Worm (Caenorhabditis elegans): ENCODE results near the gene C15B12.1.

ce11 chrX:6437545-6437944 lies 39.1 kb upstream of the C15B12.1 start, which contains the start of gene K10C2.8:
- TF ChIP-seq him-1 (tag; optimal IDR thresholded peaks at IDR 0.05) (no peak), dao-5 (tag; optimal IDR thresholded peaks at IDR 0.05) (no peak)

Measured in whole organism, L4/young adult.